Fruit fly (Drosophila melanogaster) whole organism, pupa: Measurements from ENCODE around the gene CG5535.

Experiments used
- CG13204 ChIP-seq: fragments of 200-800 bp; sonication (Bioruptor generic); optimal IDR thresholded peaks from 2 replicates; lab custom pipeline; 2018; ENCODE audit warnings: missing biosample characterization, mild to moderate bottlenecking, missing genetic modification characterization, moderate library complexity
- CG15710 ChIP-seq: fragments of 200-800 bp; sonication (Bioruptor generic); optimal IDR thresholded peaks from 2 replicates; lab custom pipeline; 2018; ENCODE audit warnings: missing biosample characterization, mild to moderate bottlenecking, missing genetic modification characterization, moderate library complexity
- CG17806 ChIP-seq: fragments of 200-800 bp; sonication (Bioruptor generic); optimal IDR thresholded peaks from 2 replicates; lab custom pipeline; 2018; ENCODE audit warnings: missing biosample characterization, mild to moderate bottlenecking, missing genetic modification characterization, moderate library complexity
- CG4496 ChIP-seq: fragments of 200-800 bp; sonication (Bioruptor generic); IDR thresholded peaks from 3 replicates; pipeline ENCODE4 v1.3.6; 2022; ENCODE audit warnings: missing biosample characterization, missing genetic modification characterization
- CG8301 ChIP-seq: fragments of 200-800 bp; sonication (Bioruptor generic); optimal IDR thresholded peaks from 2 replicates; lab custom pipeline; 2018; ENCODE audit warnings: missing biosample characterization, mild to moderate bottlenecking, missing genetic modification characterization
- Ets98B ChIP-seq: fragments of 200-800 bp; sonication (Bioruptor generic); IDR thresholded peaks from 2 replicates; pipeline ENCODE4 v1.3.6; 2022; ENCODE audit warnings: missing biosample characterization, missing genetic modification characterization
- Pif1B ChIP-seq: fragments of 200-800 bp; sonication (Bioruptor generic); optimal IDR thresholded peaks from 3 replicates; lab custom pipeline; 2016; ENCODE audit warnings: missing biosample characterization, missing genetic modification characterization
- Snoo ChIP-seq: fragments of 200-800 bp; sonication (Bioruptor generic); optimal IDR thresholded peaks from 3 replicates; lab custom pipeline; 2017; ENCODE audit warnings: missing biosample characterization, mild to moderate bottlenecking, missing genetic modification characterization, inconsistent platforms
- fd96Ca ChIP-seq: fragments of 200-800 bp; sonication (Bioruptor generic); IDR thresholded peaks from 3 replicates; pipeline ENCODE4 v1.3.6; 2022; ENCODE audit warnings: missing biosample characterization, missing genetic modification characterization
- rn ChIP-seq: fragments of 200-800 bp; sonication (Bioruptor generic); IDR thresholded peaks from 2 replicates; pipeline ENCODE4 v1.3.6; 2022; ENCODE audit warnings: missing biosample characterization, missing genetic modification characterization

DNA sequence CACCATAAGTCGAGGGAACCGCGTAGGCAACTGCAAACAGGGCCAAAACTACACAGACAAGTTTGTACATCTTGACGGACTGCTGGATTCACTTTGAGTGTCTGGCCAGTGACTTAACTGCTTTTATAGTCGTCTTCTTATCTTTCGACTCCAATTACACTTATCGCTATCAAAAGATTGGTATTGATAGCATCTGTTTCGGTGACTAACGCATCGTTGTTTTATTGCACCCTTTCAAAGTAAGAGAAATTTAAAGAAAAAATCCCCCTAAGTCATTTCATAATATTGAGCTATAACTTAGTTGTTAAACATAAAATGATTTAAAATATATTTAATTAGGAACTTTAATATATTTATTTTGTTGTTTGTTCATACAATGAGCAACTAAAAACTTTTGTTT is 27.7 kb upstream of the CG5535 start, which contains the start of gene CG5506:
- TF ChIP-seq fd96Ca (GFP tag; lab: Robert Waterston, UW) (no peak), Snoo (no peak), Pif1B (GFP tag; lab: Kevin White, UChicago) (no peak), CG15710 (no peak), CG4496 (GFP tag; lab: Robert Waterston, UW) (no peak), CG13204 (GFP tag; lab: Kevin White, UChicago) (no peak), CG17806 (tag; lab: Kevin White, UChicago) (no peak), CG8301 (no peak), Ets98B (GFP tag; lab: Robert Waterston, UW) (no peak), rn (GFP tag; lab: Robert Waterston, UW) (no peak)
